Worm (Caenorhabditis elegans): ENCODE results near the gene F58B4.3.

The F58B4.3 gene

ce11 chrV:10929511-10929910 is at the start of gene F58B4.3:
F58B4.3 (plus strand) TSS chrV:10929811.
- no peak for TF ChIP-seq sptf-1 (tag; optimal IDR thresholded peaks at IDR 0.05)
- TF ChIP-seq lin-32 (GFP tag; optimal IDR thresholded peaks at IDR 0.05) = no peak
- no peak for TF ChIP-seq tbx-8 (GFP tag; optimal IDR thresholded peaks at IDR 0.05)
- TF ChIP-seq bed-3 (GFP tag; optimal IDR thresholded peaks at IDR 0.05) = no peak
- TF ChIP-seq blmp-1 (tag; optimal IDR thresholded peaks at IDR 0.05) = no peak
- no peak for TF ChIP-seq ham-2 (GFP tag; optimal IDR thresholded peaks at IDR 0.05)

- TF ChIP-seq ceh-83 (GFP tag; optimal IDR thresholded peaks at IDR 0.05) = no peak
- TF ChIP-seq ceh-39 (tag; optimal IDR thresholded peaks at IDR 0.05) = no peak
- no peak for TF ChIP-seq lin-13 (tag; optimal IDR thresholded peaks at IDR 0.05)
- peak; percentile 97 for TF ChIP-seq ces-1 (GFP tag; optimal IDR thresholded peaks at IDR 0.05)
These were observed 49.3 kb upstream of the F58B4.3 start, which contains the start of gene F32D8.1 for ce11 chrV:10880138-10880882. F32D8.1 (plus strand) TSS chrV:10880832.

ce11 chrV:10883478-10883877 is 46.1 kb upstream of the F58B4.3 start, which contains the start of gene F32D8.2:
F32D8.2 (plus strand) TSS chrV:10883778.
- TF ChIP-seq lin-32 (GFP tag; optimal IDR thresholded peaks at IDR 0.05) = no peak
- no peak for TF ChIP-seq mep-1 (tag; optimal IDR thresholded peaks at IDR 0.05)
- no peak for TF ChIP-seq ceh-43 (GFP tag; optimal IDR thresholded peaks at IDR 0.05)
- TF ChIP-seq mls-2 (tag; optimal IDR thresholded peaks at IDR 0.05) = no peak
- TF ChIP-seq sem-2 (GFP tag; optimal IDR thresholded peaks at IDR 0.05) = no peak
- no peak for TF ChIP-seq blmp-1 (tag; optimal IDR thresholded peaks at IDR 0.05)
- no peak for TF ChIP-seq snpc-4 (tag; optimal IDR thresholded peaks at IDR 0.05)
- no peak for TF ChIP-seq ces-1 (GFP tag; optimal IDR thresholded peaks at IDR 0.05)
- TF ChIP-seq ceh-83 (GFP tag; optimal IDR thresholded peaks at IDR 0.05) = no peak
- TF ChIP-seq pha-4 (tag; optimal IDR thresholded peaks at IDR 0.05) = no peak
- no peak for TF ChIP-seq nhr-2 (tag; optimal IDR thresholded peaks at IDR 0.05)
- no peak for TF ChIP-seq M03D4.4 (tag; optimal IDR thresholded peaks at IDR 0.05)
- no peak for TF ChIP-seq unc-39 (tag; optimal IDR thresholded peaks at IDR 0.05)
- no peak for TF ChIP-seq elt-1 (tag; optimal IDR thresholded peaks at IDR 0.05; ENCODE audit: borderline replicate concordance, insufficient read depth)
- TF ChIP-seq ceh-39 (tag; optimal IDR thresholded peaks at IDR 0.05) = no peak
- TF ChIP-seq elt-3 (tag; optimal IDR thresholded peaks at IDR 0.05) = no peak

ce11 chrV:10886405-10886887 is 43.2 kb upstream of the F58B4.3 start, which contains the start of gene F32D8.3:
F32D8.3 (plus strand) TSS chrV:10886837.
- TF ChIP-seq mls-2 (tag; optimal IDR thresholded peaks at IDR 0.05) = no peak
- no peak for TF ChIP-seq unc-62 (GFP tag; optimal IDR thresholded peaks at IDR 0.05)
- TF ChIP-seq ceh-43 (GFP tag; optimal IDR thresholded peaks at IDR 0.05) = no peak
- no peak for TF ChIP-seq elt-3 (tag; optimal IDR thresholded peaks at IDR 0.05)
- no peak for TF ChIP-seq ces-1 (GFP tag; optimal IDR thresholded peaks at IDR 0.05)
- TF ChIP-seq ham-2 (GFP tag; optimal IDR thresholded peaks at IDR 0.05) = no peak
- TF ChIP-seq nhr-28 (tag; optimal IDR thresholded peaks at IDR 0.05) = no peak
- no peak for TF ChIP-seq hlh-1 (tag; optimal IDR thresholded peaks at IDR 0.05)
- no peak for TF ChIP-seq unc-39 (tag; optimal IDR thresholded peaks at IDR 0.05)
- TF ChIP-seq nhr-237 (tag; optimal IDR thresholded peaks at IDR 0.05) = no peak
- TF ChIP-seq nhr-76 (tag; optimal IDR thresholded peaks at IDR 0.05) = no peak

ce11 chrV:10887564-10887963 is 42.0 kb upstream of the F58B4.3 start:
- no peak for TF ChIP-seq lin-13 (tag; optimal IDR thresholded peaks at IDR 0.05)
- TF ChIP-seq ztf-11 (tag; optimal IDR thresholded peaks at IDR 0.05) = no peak
- TF ChIP-seq elt-1 (tag; optimal IDR thresholded peaks at IDR 0.05; ENCODE audit: borderline replicate concordance, insufficient read depth) = no peak
- no peak for TF ChIP-seq elt-3 (tag; optimal IDR thresholded peaks at IDR 0.05)
- TF ChIP-seq M03D4.4 (tag; optimal IDR thresholded peaks at IDR 0.05) = no peak
- TF ChIP-seq mep-1 (tag; optimal IDR thresholded peaks at IDR 0.05) = no peak
- no peak for TF ChIP-seq sem-2 (GFP tag; optimal IDR thresholded peaks at IDR 0.05)
- no peak for TF ChIP-seq drap-1 (GFP tag; optimal IDR thresholded peaks at IDR 0.05)
- no peak for TF ChIP-seq ceh-39 (tag; optimal IDR thresholded peaks at IDR 0.05)
- TF ChIP-seq bed-3 (GFP tag; optimal IDR thresholded peaks at IDR 0.05) = no peak
- TF ChIP-seq unc-39 (tag; optimal IDR thresholded peaks at IDR 0.05) = no peak
- TF ChIP-seq nhr-237 (tag; optimal IDR thresholded peaks at IDR 0.05) = no peak
- TF ChIP-seq nhr-28 (tag; optimal IDR thresholded peaks at IDR 0.05) = no peak
